Worm (Caenorhabditis elegans) whole organism, L1 larva: ENCODE measurements around the gene Y51H4A.5.

Experiments
- C16A3.4 ChIP-seq: fragments of 150-350 bp; optimal IDR thresholded peaks from 2 replicates; lab custom pipeline; 2014; ENCODE audit warnings: missing biosample characterization, missing genetic modification characterization
- aha-1 ChIP-seq: fragments of 150-350 bp; optimal IDR thresholded peaks from 2 replicates; lab custom pipeline; 2014; ENCODE audit warnings: missing biosample characterization, missing genetic modification characterization
- alr-1 ChIP-seq: fragments of 200-800 bp; sonication (Bioruptor generic); optimal IDR thresholded peaks from 2 replicates; lab custom pipeline; 2018; ENCODE audit warnings: borderline replicate concordance, mild to moderate bottlenecking, missing genetic modification characterization, missing compliant biosample characterization
- aly-2 ChIP-seq: fragments of 150-350 bp; optimal IDR thresholded peaks from 2 replicates; lab custom pipeline; 2014; ENCODE audit warnings: missing biosample characterization, missing genetic modification characterization
- blmp-1 ChIP-seq: fragments of 150-350 bp; optimal IDR thresholded peaks from 2 replicates; lab custom pipeline; 2014; ENCODE audit warnings: missing biosample characterization, missing genetic modification characterization
- ceh-8 ChIP-seq: fragments of 200-800 bp; sonication (Bioruptor generic); optimal IDR thresholded peaks from 2 replicates; lab custom pipeline; 2018; ENCODE audit warnings: mild to moderate bottlenecking, missing genetic modification characterization, moderate library complexity, missing compliant biosample characterization
- ceh-90 ChIP-seq: sonication (generic microtip); optimal IDR thresholded peaks from 2 replicates; lab custom pipeline; 2016; ENCODE audit warnings: missing genetic modification characterization, missing compliant biosample characterization
- ces-1 ChIP-seq: fragments of 150-350 bp; optimal IDR thresholded peaks from 2 replicates; lab custom pipeline; 2014; ENCODE audit warnings: missing biosample characterization, missing genetic modification reagents, missing genetic modification characterization
- dpl-1 ChIP-seq, 3 experiments: fragments of 150-350 bp in 2 of 3; sonication (generic microtip) in 1 of 3; optimal IDR thresholded peaks; 2 replicates each; lab custom pipeline; 2014 to 2017; ENCODE audit warnings: missing biosample characterization in 3 of 3, missing genetic modification characterization in 3 of 3, missing genetic modification reagents in 3 of 3
- dsc-1 ChIP-seq: sonication (generic microtip); optimal IDR thresholded peaks from 2 replicates; lab custom pipeline; 2016; ENCODE audit warnings: mild to moderate bottlenecking, missing genetic modification characterization, missing compliant biosample characterization
- efl-1 ChIP-seq, 4 experiments: fragments of 150-350 bp; optimal IDR thresholded peaks in 3 of 4; peaks in 1 of 4; 1 replicate in 1 of 4; 2 replicates in 3 of 4; lab custom pipeline; 2014; ENCODE audit warnings: missing biosample characterization in 2 of 4, missing genetic modification characterization in 2 of 4, missing genetic modification reagents in 2 of 4
- egl-27 ChIP-seq, 2 experiments: fragments of 150-350 bp in 1 of 2; sonication (generic microtip); optimal IDR thresholded peaks; 3 replicates each; lab custom pipeline; 2017 to 2018; ENCODE audit warnings: missing biosample characterization in 2 of 2, missing genetic modification characterization in 2 of 2, missing genetic modification reagents in 2 of 2
- elt-3 ChIP-seq, 6 experiments: fragments of 150-350 bp in 1 of 6; sonication (generic microtip); optimal IDR thresholded peaks; 2 replicates each; lab custom pipeline; 2017 to 2018; ENCODE audit warnings: missing biosample characterization in 6 of 6, missing genetic modification characterization in 6 of 6, inconsistent platforms in 1 of 6
- fkh-4 ChIP-seq: sonication (generic microtip); optimal IDR thresholded peaks from 2 replicates; lab custom pipeline; 2016; ENCODE audit warnings: missing compliant biosample characterization, missing genetic modification characterization, borderline replicate concordance
- fos-1 ChIP-seq: fragments of 150-350 bp; optimal IDR thresholded peaks from 2 replicates; lab custom pipeline; 2014; ENCODE audit warnings: missing biosample characterization, missing genetic modification characterization
- lin-13 ChIP-seq: fragments of 150-350 bp; optimal IDR thresholded peaks from 2 replicates; lab custom pipeline; 2014; ENCODE audit warnings: missing biosample characterization, missing genetic modification reagents, missing genetic modification characterization
- lin-14 ChIP-seq: fragments of 200-800 bp; sonication (Bioruptor generic); optimal IDR thresholded peaks from 2 replicates; lab custom pipeline; 2018; ENCODE audit warnings: mild to moderate bottlenecking, missing genetic modification characterization, moderate library complexity, missing compliant biosample characterization
- lin-15B ChIP-seq: fragments of 150-350 bp; sonication (generic microtip); optimal IDR thresholded peaks from 3 replicates; lab custom pipeline; 2014; ENCODE audit warnings: missing biosample characterization, missing genetic modification characterization
- lin-35 ChIP-seq, 2 experiments: fragments of 150-350 bp; optimal IDR thresholded peaks; 2 replicates each; lab custom pipeline; 2014; ENCODE audit warnings: missing biosample characterization in 2 of 2, missing genetic modification characterization in 2 of 2, missing genetic modification reagents in 2 of 2
- mep-1 ChIP-seq: fragments of 150-350 bp; optimal IDR thresholded peaks from 2 replicates; lab custom pipeline; 2014; ENCODE audit warnings: missing biosample characterization, missing genetic modification characterization
- nhr-11 ChIP-seq: fragments of 150-350 bp; optimal IDR thresholded peaks from 2 replicates; lab custom pipeline; 2014; ENCODE audit warnings: missing biosample characterization, missing genetic modification characterization
- nhr-12 ChIP-seq: sonication (generic microtip); optimal IDR thresholded peaks from 2 replicates; lab custom pipeline; 2017; ENCODE audit warnings: missing biosample characterization, missing genetic modification characterization
- nhr-19 ChIP-seq: fragments of 200-800 bp; sonication (Bioruptor generic); conservative IDR thresholded peaks from 2 replicates; pipeline ENCODE4 v1.3.6; 2022; ENCODE audit warnings: missing genetic modification characterization, missing compliant biosample characterization
- nhr-71 ChIP-seq: sonication (generic microtip); optimal IDR thresholded peaks from 2 replicates; lab custom pipeline; 2016; ENCODE audit warnings: mild to moderate bottlenecking, missing genetic modification characterization, moderate library complexity, missing compliant biosample characterization
- pax-3 ChIP-seq: fragments of 200-800 bp; sonication (Bioruptor generic); optimal IDR thresholded peaks from 2 replicates; lab custom pipeline; 2018; ENCODE audit warnings: mild to moderate bottlenecking, missing genetic modification characterization, moderate library complexity, missing compliant biosample characterization
- pqm-1 ChIP-seq: sonication (generic microtip); optimal IDR thresholded peaks from 3 replicates; lab custom pipeline; 2017; ENCODE audit warnings: missing biosample characterization, missing genetic modification characterization
- rnt-1 ChIP-seq: sonication (generic microtip); optimal IDR thresholded peaks from 2 replicates; lab custom pipeline; 2016; ENCODE audit warnings: mild to moderate bottlenecking, missing genetic modification characterization, moderate library complexity, missing compliant biosample characterization
- skn-1 ChIP-seq: fragments of 150-350 bp; optimal IDR thresholded peaks from 2 replicates; lab custom pipeline; 2014; ENCODE audit warnings: missing biosample characterization, missing genetic modification characterization
- snpc-4 ChIP-seq: fragments of 150-350 bp; optimal IDR thresholded peaks from 2 replicates; lab custom pipeline; 2014; ENCODE audit warnings: missing biosample characterization, missing genetic modification characterization
- sptf-1 ChIP-seq: fragments of 150-350 bp; optimal IDR thresholded peaks from 2 replicates; lab custom pipeline; 2014; ENCODE audit warnings: missing biosample characterization, missing genetic modification characterization
- tbx-2 ChIP-seq: sonication (generic microtip); optimal IDR thresholded peaks from 2 replicates; lab custom pipeline; 2016; ENCODE audit warnings: missing genetic modification characterization, missing compliant biosample characterization
- unc-130 ChIP-seq: fragments of 150-350 bp; optimal IDR thresholded peaks from 2 replicates; lab custom pipeline; 2017; ENCODE audit warnings: missing biosample characterization, missing genetic modification characterization, inconsistent platforms
- unc-30 ChIP-seq: sonication (generic microtip); optimal IDR thresholded peaks from 2 replicates; lab custom pipeline; 2017; ENCODE audit warnings: missing biosample characterization, missing genetic modification characterization
- unc-62 ChIP-seq: fragments of 150-350 bp; optimal IDR thresholded peaks from 2 replicates; lab custom pipeline; 2014; ENCODE audit warnings: missing biosample characterization, missing genetic modification reagents, missing genetic modification characterization

Gene Y51H4A.5

DNA sequence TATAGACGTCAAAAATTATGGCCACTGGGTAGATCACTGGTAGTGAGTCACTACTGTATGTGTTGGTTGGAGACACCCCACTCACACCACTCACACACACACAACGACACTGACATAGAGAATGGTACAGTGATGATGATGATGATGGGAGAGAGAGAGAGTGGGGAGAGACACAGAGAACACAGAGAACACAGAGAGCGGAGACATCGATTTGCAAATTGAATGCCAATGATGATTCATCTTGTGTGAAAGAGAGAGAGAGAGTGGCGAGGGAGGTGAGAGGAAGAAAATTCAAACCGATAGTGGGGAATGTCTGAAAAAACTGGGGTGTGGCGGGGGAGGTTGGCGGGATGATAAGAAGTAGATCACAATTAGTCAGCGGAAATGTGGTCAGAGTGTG, 36.0 kb downstream of the Y51H4A.5 start (continued):
- TF ChIP-seq efl-1 (optimal IDR thresholded peaks at IDR 0.05; lab: Kevin White, UChicago), result peak; percentile 21 to 44
- peak; percentile 26 to 78 for TF ChIP-seq efl-1 (GFP tag; optimal IDR thresholded peaks at IDR 0.05 in 1 of 2; lab: Kevin White, UChicago)
- TF ChIP-seq lin-14 (GFP tag; lab: Kevin White, UChicago), result peak; percentile 75
- TF ChIP-seq C16A3.4, result peak; percentile 15
- TF ChIP-seq nhr-19 (GFP tag; lab: Robert Waterston, UW), result peak; percentile 31
- peak; percentile 14 for TF ChIP-seq lin-13 (GFP tag; lab: Kevin White, UChicago)
- TF ChIP-seq rnt-1 (tag; lab: Kevin White, UChicago), result peak; percentile 48
- peak; percentile 97 for TF ChIP-seq fos-1 (tag; lab: Kevin White, UChicago)
- no peak for TF ChIP-seq fkh-4 (tag; lab: Kevin White, UChicago)
- TF ChIP-seq nhr-11, result no peak
- TF ChIP-seq lin-15B (tag; lab: Kevin White, UChicago), result no peak
- TF ChIP-seq blmp-1 (tag; lab: Kevin White, UChicago), result peak; percentile 43
- no peak for TF ChIP-seq alr-1 (tag; lab: Kevin White, UChicago)
- TF ChIP-seq aly-2, result no peak
- TF ChIP-seq dpl-1 (GFP tag; optimal IDR thresholded peaks at IDR 0.05; lab: Kevin White, UChicago), result peak in 2 of 3 experiments; percentile 16 to 33
- TF ChIP-seq skn-1 (tag; lab: Kevin White, UChicago), result peak; percentile 71
- no peak for TF ChIP-seq ceh-90 (tag; lab: Kevin White, UChicago)

DNA sequence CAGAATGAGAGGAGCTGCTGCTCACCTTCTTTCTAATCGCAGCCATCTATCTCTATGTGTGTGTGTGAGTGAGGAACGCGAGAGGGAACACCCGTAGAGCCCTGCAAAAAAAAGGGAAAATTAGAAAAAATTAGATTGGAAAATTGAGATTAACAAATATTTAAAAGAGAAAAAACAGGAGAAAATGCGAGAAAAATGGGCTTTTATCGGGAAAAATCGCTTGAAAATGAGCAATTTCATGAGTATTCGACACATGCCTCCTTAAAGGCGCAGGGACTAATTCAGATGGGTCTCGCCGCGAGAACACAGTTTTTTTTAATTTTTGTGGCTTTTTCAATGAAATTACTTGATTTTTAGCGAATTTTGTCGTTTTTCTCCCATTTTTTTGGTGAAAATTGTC, 37.0 kb downstream of the Y51H4A.5 start, which contains the start of gene rho-1:
Gene rho-1 (minus strand): TSS at position 101 of the 400 bp plus-strand sequence.
- TF ChIP-seq lin-35 (GFP tag; optimal IDR thresholded peaks at IDR 0.05; lab: Kevin White, UChicago) (no peak), aha-1 (tag; lab: Kevin White, UChicago) (no peak), unc-30 (no peak), unc-130 (tag; lab: Kevin White, UChicago) (no peak), alr-1 (tag; lab: Kevin White, UChicago) (no peak), egl-27 (tag; optimal IDR thresholded peaks at IDR 0.05; lab: Kevin White, UChicago) (no peak), sptf-1 (no peak), nhr-11 (no peak), elt-3 (tag; optimal IDR thresholded peaks at IDR 0.05; lab: Kevin White, UChicago) (no peak), pqm-1 (no peak), ceh-8 (GFP tag; lab: Kevin White, UChicago) (no peak), unc-62 (no peak), C16A3.4 (no peak), nhr-12 (tag; lab: Kevin White, UChicago) (no peak), lin-14 (GFP tag; lab: Kevin White, UChicago) (no peak), tbx-2 (no peak), snpc-4 (tag; lab: Kevin White, UChicago) (no peak), pax-3 (tag; lab: Kevin White, UChicago) (no peak), mep-1 (tag; lab: Kevin White, UChicago) (no peak), ces-1 (GFP tag; lab: Kevin White, UChicago) (no peak)

DNA sequence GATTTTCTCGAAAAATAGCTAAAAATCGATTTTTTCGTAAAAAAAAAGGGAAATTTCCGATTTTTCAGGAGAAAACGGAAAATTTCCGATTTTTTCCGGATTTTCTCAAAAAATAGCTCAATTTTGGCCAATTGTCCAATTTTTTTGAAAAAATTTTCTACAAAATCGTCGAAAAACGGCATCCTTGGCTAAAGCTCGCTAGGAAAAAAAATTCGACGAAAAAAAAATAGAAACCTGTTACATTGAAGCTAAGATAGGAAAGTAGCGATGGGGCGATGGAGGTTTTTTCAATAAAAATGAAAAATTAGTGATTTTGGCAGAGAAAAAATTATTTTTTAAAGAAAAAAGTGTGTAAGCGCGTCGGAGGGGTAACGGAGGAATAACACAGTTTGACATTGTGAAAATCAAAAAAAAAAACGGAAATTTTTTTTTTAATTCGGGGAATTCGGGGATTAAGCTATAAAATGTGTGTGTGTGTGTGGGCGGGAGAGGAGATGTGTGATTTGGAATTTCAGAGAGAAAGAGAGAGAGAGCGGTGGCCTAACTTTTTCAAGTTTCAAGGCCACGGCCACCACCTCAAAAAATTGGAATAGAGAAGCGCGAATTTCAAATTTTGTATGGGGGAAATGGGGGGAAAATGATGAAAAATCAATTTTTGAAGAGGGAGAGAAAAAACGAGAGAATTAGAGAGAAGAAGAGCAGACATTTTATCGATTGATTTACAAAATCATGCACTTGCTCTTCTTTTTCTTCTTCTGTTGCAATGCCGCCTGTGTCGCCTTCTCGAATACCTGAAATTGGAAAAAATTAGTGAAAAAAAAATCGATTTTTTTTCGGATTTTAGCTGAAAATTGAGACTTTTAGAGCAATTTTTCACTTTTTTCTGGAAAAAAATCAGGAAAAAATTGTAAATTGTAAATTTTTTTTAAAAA, 42.4 kb downstream of the Y51H4A.5 start:
- TF ChIP-seq dpl-1 (GFP tag; optimal IDR thresholded peaks at IDR 0.05; lab: Kevin White, UChicago) (peak in 2 of 3 experiments; percentile 7 to 32), dsc-1 (tag; lab: Kevin White, UChicago) (no peak), pqm-1 (no peak), efl-1 (optimal IDR thresholded peaks at IDR 0.05; lab: Kevin White, UChicago) (no peak), efl-1 (GFP tag; optimal IDR thresholded peaks at IDR 0.05 in 1 of 2; lab: Kevin White, UChicago) (peak; percentile 56 to 94), nhr-71 (tag; lab: Kevin White, UChicago) (peak; percentile 9)
